Fruit fly (Drosophila melanogaster) S2 (cell line): ENCODE data around the gene Coq7.

Source experiments
- CG8478 ChIP-seq: fragments of >200 bp; optimal IDR thresholded peaks from 2 replicates; lab custom pipeline; 2018
- CTCF ChIP-seq, 2 experiments: fragments of >200 bp; optimal IDR thresholded peaks; 2 replicates each; lab custom pipeline; 2018

DNA sequence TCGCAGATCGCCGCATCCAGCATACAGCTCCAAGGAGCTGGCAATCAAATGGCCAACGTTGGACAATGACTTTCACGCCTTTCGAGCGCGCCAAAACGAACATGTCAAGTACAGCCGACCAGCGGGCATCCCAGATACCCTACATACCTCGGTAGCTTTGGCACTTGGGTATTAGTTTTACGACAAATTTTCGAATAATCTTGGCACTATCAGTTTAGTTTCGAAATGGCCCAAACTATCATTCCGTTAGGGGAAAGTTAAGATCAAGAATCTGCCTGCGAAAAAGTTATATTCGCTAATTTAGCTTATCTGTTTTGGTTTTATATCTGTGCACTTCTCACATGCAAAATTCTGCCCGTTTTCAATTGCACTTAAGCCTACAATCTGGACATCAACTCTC is 7.8 kb downstream of the Coq7 start:
- TF ChIP-seq CG8478 (lab: Kevin White, UChicago): no peak
- TF ChIP-seq CTCF (optimal IDR thresholded peaks at IDR 0.05; lab: Kevin White, UChicago): no peak
